Worm (Caenorhabditis elegans) whole organism, L4/young adult: ENCODE data around the gene D1044.6.

ENCODE experiments used
- W03F9.2 ChIP-seq: fragments of 150-350 bp; optimal IDR thresholded peaks from 2 replicates; lab custom pipeline; 2014; ENCODE audit warnings: missing biosample characterization, missing genetic modification characterization
- him-1 ChIP-seq: sonication (generic microtip); optimal IDR thresholded peaks from 2 replicates; lab custom pipeline; 2016; ENCODE audit warnings: missing genotype, missing genetic modification reagents, missing genetic modification characterization, missing compliant biosample characterization

ce11 chrIII:5564325-5564724 lies 21.3 kb upstream of the D1044.6 start:
- no peak for TF ChIP-seq W03F9.2 (tag; lab: Kevin White, UChicago)
- no peak for TF ChIP-seq him-1 (tag; lab: Kevin White, UChicago)
